Worm (Caenorhabditis elegans) whole organism, L1 larva: ENCODE data around the gene bre-5.

Source experiments
- C04F5.9 ChIP-seq: sonication (generic microtip); optimal IDR thresholded peaks from 2 replicates; lab custom pipeline; 2016; ENCODE audit warnings: missing genetic modification characterization, missing compliant biosample characterization
- ceh-63 ChIP-seq: fragments of 200-800 bp; sonication (Bioruptor generic); optimal IDR thresholded peaks from 2 replicates; lab custom pipeline; 2018; ENCODE audit warnings: mild to moderate bottlenecking, missing genetic modification characterization, missing compliant biosample characterization
- lin-13 ChIP-seq: fragments of 150-350 bp; optimal IDR thresholded peaks from 2 replicates; lab custom pipeline; 2014; ENCODE audit warnings: missing biosample characterization, missing genetic modification reagents, missing genetic modification characterization
- lin-15B ChIP-seq: fragments of 150-350 bp; sonication (generic microtip); optimal IDR thresholded peaks from 3 replicates; lab custom pipeline; 2014; ENCODE audit warnings: missing biosample characterization, missing genetic modification characterization
- lin-35 ChIP-seq, 2 experiments: fragments of 150-350 bp; optimal IDR thresholded peaks; 2 replicates each; lab custom pipeline; 2014; ENCODE audit warnings: missing biosample characterization in 2 of 2, missing genetic modification characterization in 2 of 2, missing genetic modification reagents in 2 of 2
- lin-39 ChIP-seq: fragments of 150-350 bp; optimal IDR thresholded peaks from 2 replicates; lab custom pipeline; 2014; ENCODE audit warnings: missing biosample characterization, missing genetic modification reagents, missing genetic modification characterization
- mep-1 ChIP-seq: fragments of 150-350 bp; optimal IDR thresholded peaks from 2 replicates; lab custom pipeline; 2014; ENCODE audit warnings: missing biosample characterization, missing genetic modification characterization
- nhr-237 ChIP-seq: fragments of 150-350 bp; optimal IDR thresholded peaks from 2 replicates; lab custom pipeline; 2014; ENCODE audit warnings: missing biosample characterization, missing genetic modification characterization
- nhr-71 ChIP-seq: sonication (generic microtip); optimal IDR thresholded peaks from 2 replicates; lab custom pipeline; 2016; ENCODE audit warnings: mild to moderate bottlenecking, missing genetic modification characterization, moderate library complexity, missing compliant biosample characterization
- nhr-77 ChIP-seq: fragments of 150-350 bp; optimal IDR thresholded peaks from 2 replicates; lab custom pipeline; 2014; ENCODE audit warnings: missing biosample characterization, missing genetic modification characterization
- pqm-1 ChIP-seq: sonication (generic microtip); optimal IDR thresholded peaks from 3 replicates; lab custom pipeline; 2017; ENCODE audit warnings: missing biosample characterization, missing genetic modification characterization
- snpc-4 ChIP-seq: fragments of 150-350 bp; optimal IDR thresholded peaks from 2 replicates; lab custom pipeline; 2014; ENCODE audit warnings: missing biosample characterization, missing genetic modification characterization
- tbx-2 ChIP-seq: sonication (generic microtip); optimal IDR thresholded peaks from 2 replicates; lab custom pipeline; 2016; ENCODE audit warnings: missing genetic modification characterization, missing compliant biosample characterization

DNA sequence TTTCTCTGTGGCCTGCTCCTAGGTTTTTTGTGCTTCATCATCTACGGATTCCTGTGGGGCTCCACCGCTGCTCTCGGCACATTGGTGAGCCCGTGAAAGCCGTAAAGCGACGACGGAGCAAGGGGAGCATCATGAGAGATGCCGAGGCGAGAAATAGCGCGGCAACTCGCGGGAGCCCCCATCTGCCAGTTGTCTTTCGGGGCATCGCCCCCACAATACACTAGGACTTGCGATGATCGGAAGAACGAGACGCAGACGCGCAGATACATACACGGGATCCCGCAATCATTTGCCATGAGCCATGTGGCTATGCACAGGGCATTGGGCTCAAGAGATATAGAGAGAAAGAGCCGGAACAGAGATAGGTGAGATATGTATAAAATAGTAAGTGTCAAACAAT, 40.6 kb downstream of the bre-5 start:
- no peak for TF ChIP-seq lin-15B (tag; lab: Kevin White, UChicago)
- no peak for TF ChIP-seq mep-1 (tag; lab: Kevin White, UChicago)
- TF ChIP-seq nhr-237 (tag; lab: Kevin White, UChicago), result no peak
- TF ChIP-seq ceh-63 (GFP tag; lab: Kevin White, UChicago), result no peak
- TF ChIP-seq nhr-77 (tag; lab: Kevin White, UChicago), result no peak
- no peak for TF ChIP-seq lin-13 (GFP tag; lab: Kevin White, UChicago)
- no peak for TF ChIP-seq lin-35 (GFP tag; optimal IDR thresholded peaks at IDR 0.05; lab: Kevin White, UChicago)
- TF ChIP-seq lin-39, result peak; percentile 8
- peak; percentile 38 for TF ChIP-seq tbx-2
- TF ChIP-seq nhr-71 (tag; lab: Kevin White, UChicago), result peak; percentile 77
- no peak for TF ChIP-seq snpc-4 (tag; lab: Kevin White, UChicago)
- TF ChIP-seq C04F5.9, result no peak
- no peak for TF ChIP-seq pqm-1
